Fruit fly (Drosophila melanogaster): ENCODE data around the gene Klp98A.

Klp98A gene

DNA sequence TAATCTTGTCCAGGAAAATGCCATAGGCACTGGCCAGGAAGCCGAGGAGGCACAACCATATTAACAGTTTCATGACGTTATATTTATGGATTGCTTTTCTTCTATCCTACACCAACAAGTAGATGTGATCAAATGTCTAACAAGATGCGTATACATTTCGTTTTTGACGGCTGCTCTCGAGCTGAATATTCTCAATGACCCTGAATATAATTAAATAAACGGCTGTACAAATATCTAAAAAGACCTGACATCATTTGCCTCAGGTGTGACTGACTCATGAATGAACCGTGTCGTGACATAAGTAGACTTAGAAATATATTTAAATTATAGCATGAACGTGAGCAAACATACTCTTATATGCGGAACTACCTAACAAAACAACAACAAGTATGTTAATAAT lies 56.1 kb downstream of the Klp98A start, which contains the start of gene CG5402:
TSS of gene CG5402 (minus strand) at position 101 of the 400 bp plus-strand sequence.
- TF ChIP-seq bab1 (GFP tag; optimal IDR thresholded peaks at IDR 0.05), result no peak
- no peak for TF ChIP-seq CG7101 (tag; optimal IDR thresholded peaks at IDR 0.05)
- TF ChIP-seq CG1620 (GFP tag; optimal IDR thresholded peaks at IDR 0.05), result no peak
- TF ChIP-seq CG5204 (GFP tag; optimal IDR thresholded peaks at IDR 0.05), result no peak

DNA sequence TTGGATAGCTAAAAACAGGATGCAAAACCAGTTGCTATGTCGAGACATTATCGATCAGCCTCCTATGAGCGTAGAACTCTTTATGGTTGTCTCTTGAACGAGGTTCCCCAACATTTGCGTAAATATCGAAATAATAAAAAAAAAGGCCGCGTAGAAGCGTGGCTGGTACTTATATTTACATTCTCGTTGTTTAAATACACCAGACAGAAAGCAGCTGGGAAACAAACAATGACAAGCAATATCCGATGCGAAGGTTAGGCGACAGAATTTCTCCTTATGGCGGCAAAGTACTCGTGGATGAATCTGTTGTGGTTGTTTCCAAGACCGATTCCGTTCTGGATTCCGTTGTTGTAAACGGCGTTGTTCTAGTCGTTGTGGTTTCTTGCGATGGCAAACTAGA lies 57.0 kb downstream of the Klp98A start, which contains the start of gene CG43139:
TSS of gene CG43139 (minus strand) at position 88 of the 400 bp plus-strand sequence.
- no peak for TF ChIP-seq CG7045 (GFP tag; optimal IDR thresholded peaks at IDR 0.05)
- no peak for TF ChIP-seq CG7101 (tag; optimal IDR thresholded peaks at IDR 0.05)
- TF ChIP-seq CG5204 (GFP tag; optimal IDR thresholded peaks at IDR 0.05), result no peak
- no peak for TF ChIP-seq cic (GFP tag; optimal IDR thresholded peaks at IDR 0.05)
- TF ChIP-seq toe (GFP tag; optimal IDR thresholded peaks at IDR 0.05), result no peak
- no peak for TF ChIP-seq CG12768 (GFP tag; optimal IDR thresholded peaks at IDR 0.05)
- no peak for TF ChIP-seq CG11617 (GFP tag; optimal IDR thresholded peaks at IDR 0.05)
- no peak for TF ChIP-seq Crg-1 (GFP tag; optimal IDR thresholded peaks at IDR 0.05)
- no peak for TF ChIP-seq kay (GFP tag; ENCODE audit: borderline replicate concordance)
- no peak for TF ChIP-seq Clk (GFP tag; optimal IDR thresholded peaks at IDR 0.05)
- TF ChIP-seq pad (GFP tag; optimal IDR thresholded peaks at IDR 0.05), result no peak

All from whole organism, adult.